Worm (Caenorhabditis elegans) whole organism, L2 larva: Measurements from ENCODE around the gene F22B7.9.

Experiments
- alr-1 ChIP-seq: fragments of 150-350 bp; optimal IDR thresholded peaks from 2 replicates; lab custom pipeline; 2014; ENCODE audit warnings: missing biosample characterization, missing genetic modification characterization
- blmp-1 ChIP-seq: sonication (generic microtip); optimal IDR thresholded peaks from 2 replicates; lab custom pipeline; 2017; ENCODE audit warnings: missing genetic modification characterization, mild to moderate bottlenecking, missing compliant biosample characterization, antibody characterized with exemption, moderate library complexity; ENCODE audit not compliant: insufficient read depth
- dmd-4 ChIP-seq: sonication (generic microtip); optimal IDR thresholded peaks from 2 replicates; lab custom pipeline; 2017; ENCODE audit warnings: missing biosample characterization, missing genetic modification characterization
- egl-27 ChIP-seq: sonication (generic microtip); optimal IDR thresholded peaks from 3 replicates; lab custom pipeline; 2017; ENCODE audit warnings: missing biosample characterization, missing genetic modification reagents, missing genetic modification characterization
- elt-1 ChIP-seq: fragments of 150-350 bp; optimal IDR thresholded peaks from 2 replicates; lab custom pipeline; 2014; ENCODE audit warnings: missing biosample characterization, missing genetic modification characterization
- lin-13 ChIP-seq: fragments of 150-350 bp; optimal IDR thresholded peaks from 2 replicates; lab custom pipeline; 2014; ENCODE audit warnings: missing biosample characterization, missing genetic modification reagents, missing genetic modification characterization
- nhr-11 ChIP-seq: fragments of 150-350 bp; optimal IDR thresholded peaks from 2 replicates; lab custom pipeline; 2014; ENCODE audit warnings: missing biosample characterization, missing genetic modification characterization
- nhr-23 ChIP-seq: fragments of 150-350 bp; optimal IDR thresholded peaks from 2 replicates; lab custom pipeline; 2014; ENCODE audit warnings: missing biosample characterization, missing genetic modification reagents, missing genetic modification characterization
- snpc-4 ChIP-seq: fragments of 150-350 bp; optimal IDR thresholded peaks from 2 replicates; lab custom pipeline; 2014; ENCODE audit warnings: missing biosample characterization, missing genetic modification characterization
- unc-62 ChIP-seq: fragments of 150-350 bp; optimal IDR thresholded peaks from 2 replicates; lab custom pipeline; 2014; ENCODE audit warnings: missing biosample characterization, missing genetic modification reagents, missing genetic modification characterization

ce11 chrIII:8685590-8686240, 32.0 kb upstream of the F22B7.9 start:
- no peak for TF ChIP-seq alr-1 (tag; lab: Kevin White, UChicago)
- no peak for TF ChIP-seq unc-62
- no peak for TF ChIP-seq egl-27 (tag; lab: Kevin White, UChicago)
- TF ChIP-seq lin-13 (GFP tag; lab: Kevin White, UChicago), result no peak
- TF ChIP-seq dmd-4 (tag; lab: Kevin White, UChicago), result no peak
- TF ChIP-seq elt-1 (tag; lab: Kevin White, UChicago), result no peak
- TF ChIP-seq blmp-1 (tag; lab: Kevin White, UChicago), result no peak
- no peak for TF ChIP-seq nhr-23
- no peak for TF ChIP-seq nhr-11 (tag; lab: Kevin White, UChicago)
- no peak for TF ChIP-seq snpc-4 (tag; lab: Kevin White, UChicago)
